Worm (Caenorhabditis elegans): ENCODE results near the gene egrh-3.

Gene egrh-3

ce11 chrIV:2639666-2640273 is 48.8 kb downstream of the egrh-3 start (continued):
- TF ChIP-seq mcd-1 (GFP tag; IDR thresholded peaks at IDR 0.05), result peak; percentile 71
- TF ChIP-seq bed-1 (GFP tag; IDR thresholded peaks at IDR 0.05), result no peak
- TF ChIP-seq ceh-91 (GFP tag; IDR thresholded peaks at IDR 0.05), result peak; percentile 36; the same call in 1 of the 2 replicates
- peak; percentile 47 for TF ChIP-seq chd-7 (tag; optimal IDR thresholded peaks at IDR 0.05)
- TF ChIP-seq B0035.1 (tag; optimal IDR thresholded peaks at IDR 0.05), result no peak
- TF ChIP-seq B0336.3 (GFP tag; IDR thresholded peaks at IDR 0.05), result peak; percentile 65
- no peak for TF ChIP-seq lir-1 (GFP tag; conservative IDR thresholded peaks at IDR 0.05)
- 0 out of 2 replicates have a peak, but pooled peaks have one; percentile 33 for TF ChIP-seq attf-6 (GFP tag; IDR thresholded peaks at IDR 0.05)
- no peak for TF ChIP-seq ceh-100 (GFP tag; IDR thresholded peaks at IDR 0.05)
- TF ChIP-seq pha-4 (tag; optimal IDR thresholded peaks at IDR 0.05), result no peak
- peak; percentile 81 for TF ChIP-seq rpc-1 (optimal IDR thresholded peaks at IDR 0.05)
- TF ChIP-seq rpc-1 (tag; optimal IDR thresholded peaks at IDR 0.05), result peak; percentile 77
- peak; percentile 7 for TF ChIP-seq ceh-79 (tag; optimal IDR thresholded peaks at IDR 0.05)
- peak in 1 of 3 experiments; percentile 59 for TF ChIP-seq lin-35 (GFP tag; optimal IDR thresholded peaks at IDR 0.05)
- TF ChIP-seq rcor-1 (GFP tag; IDR thresholded peaks at IDR 0.05), result no peak
- no peak for TF ChIP-seq lag-1 (GFP tag; IDR thresholded peaks at IDR 0.05)
- TF ChIP-seq snpc-1.3 (tag; optimal IDR thresholded peaks at IDR 0.05; ENCODE audit: insufficient read depth), result peak; percentile 19
- TF ChIP-seq pbrm-1 (GFP tag; IDR thresholded peaks at IDR 0.05), result 0 out of 2 replicates have a peak, but pooled peaks have one; percentile 8
- TF ChIP-seq ceh-40 (GFP tag; IDR thresholded peaks at IDR 0.05), result 0 out of 2 replicates have a peak, but pooled peaks have one; percentile 67
- no peak for TF ChIP-seq madf-8 (GFP tag; conservative IDR thresholded peaks at IDR 0.05)
- TF ChIP-seq tbp1 (GFP tag; optimal IDR thresholded peaks at IDR 0.05), result peak; percentile 97
- TF ChIP-seq ztf-28 (GFP tag; IDR thresholded peaks at IDR 0.05), result no peak
- TF ChIP-seq die-1 (tag; optimal IDR thresholded peaks at IDR 0.05), result peak; percentile 57
- no peak for TF ChIP-seq aptf-2 (GFP tag; conservative IDR thresholded peaks at IDR 0.05)
- no peak for TF ChIP-seq K11D2.4 (GFP tag; IDR thresholded peaks at IDR 0.05)
- no peak for TF ChIP-seq mxl-1 (tag; optimal IDR thresholded peaks at IDR 0.05)
- TF ChIP-seq ZK185.1 (tag; optimal IDR thresholded peaks at IDR 0.05; ENCODE audit: poor library complexity, severe bottlenecking), result no peak
- peak; percentile 70 for TF ChIP-seq F49E8.2 (tag; optimal IDR thresholded peaks at IDR 0.05; ENCODE audit: insufficient read depth)
- no peak for TF ChIP-seq nfya-1 (tag; optimal IDR thresholded peaks at IDR 0.05; ENCODE audit: borderline replicate concordance, insufficient read depth)
- no peak for TF ChIP-seq dpff-1 (tag; optimal IDR thresholded peaks at IDR 0.05)
- TF ChIP-seq dox-1 (GFP tag; IDR thresholded peaks at IDR 0.05), result peak; percentile 79
- 0 out of 2 replicates have a peak, but pooled peaks have one; percentile 43 for TF ChIP-seq nhr-120 (GFP tag; IDR thresholded peaks at IDR 0.05)
- TF ChIP-seq mes-4 (tag; optimal IDR thresholded peaks at IDR 0.05), result no peak
- TF ChIP-seq F57A8.1 (GFP tag; optimal IDR thresholded peaks at IDR 0.05), result no peak
- TF ChIP-seq nhr-179 (tag; optimal IDR thresholded peaks at IDR 0.05), result no peak
- TF ChIP-seq attf-5 (GFP tag; optimal IDR thresholded peaks at IDR 0.05), result peak; percentile 54
- TF ChIP-seq xnd-1 (tag; optimal IDR thresholded peaks at IDR 0.05), result no peak
- TF ChIP-seq ccch-3 (GFP tag; optimal IDR thresholded peaks at IDR 0.05), result no peak
- peak; percentile 17 for TF ChIP-seq nhr-90 (tag; optimal IDR thresholded peaks at IDR 0.05)
- TF ChIP-seq attf-3 (GFP tag; conservative IDR thresholded peaks at IDR 0.05), result peak; percentile 56; the same call in 1 of the 2 replicates
- TF ChIP-seq fkh-3 (tag; optimal IDR thresholded peaks at IDR 0.05), result peak; percentile 21
- no peak for TF ChIP-seq F37B4.10 (GFP tag; IDR thresholded peaks at IDR 0.05)
- TF ChIP-seq atf-7 (tag; optimal IDR thresholded peaks at IDR 0.05), result no peak
- TF ChIP-seq Y56A3A.18 (GFP tag; IDR thresholded peaks at IDR 0.05), result no peak
- peak in 1 of 2 experiments; percentile 55 for TF ChIP-seq let-607 (tag; optimal IDR thresholded peaks at IDR 0.05)
- no peak for TF ChIP-seq unc-130 (GFP tag; optimal IDR thresholded peaks at IDR 0.05)
- TF ChIP-seq F55B11.4 (tag; optimal IDR thresholded peaks at IDR 0.05; ENCODE audit: borderline replicate concordance, insufficient read depth), result no peak
- TF ChIP-seq F39B2.1 (GFP tag; IDR thresholded peaks at IDR 0.05), result no peak

Measured in whole organism, young adult.